Fruit fly (Drosophila melanogaster) whole organism, wandering third instar larva: ENCODE measurements around the gene haf.

Experiments
- Abd-B ChIP-seq: fragments of >200 bp; optimal IDR thresholded peaks from 2 replicates; lab custom pipeline; 2017; ENCODE audit warnings: missing biosample characterization, missing genetic modification characterization
- CG32264 ChIP-seq: fragments of 200-800 bp; sonication (Bioruptor generic); optimal IDR thresholded peaks from 2 replicates; lab custom pipeline; 2016; ENCODE audit warnings: missing biosample characterization, missing genetic modification characterization
- CG9705 ChIP-seq: fragments of 200-800 bp; sonication (Bioruptor generic); optimal IDR thresholded peaks from 2 replicates; lab custom pipeline; 2018; ENCODE audit warnings: missing biosample characterization, mild to moderate bottlenecking, missing genetic modification characterization
- CrebA ChIP-seq: fragments of 200-800 bp; sonication (Bioruptor generic); optimal IDR thresholded peaks from 2 replicates; lab custom pipeline; 2016; ENCODE audit warnings: missing biosample characterization, mild to moderate bottlenecking, missing genetic modification characterization, borderline replicate concordance
- Dfd ChIP-seq: fragments of >200 bp; optimal IDR thresholded peaks from 2 replicates; lab custom pipeline; 2017; ENCODE audit warnings: missing biosample characterization, missing genetic modification characterization
- Dif ChIP-seq: fragments of 200-275, 200-300 bp; sonication (Bioruptor generic); optimal IDR thresholded peaks from 2 replicates; lab custom pipeline; 2018; ENCODE audit warnings: missing biosample characterization, missing genetic modification characterization; ENCODE audit not compliant: partially characterized antibody
- GATAd ChIP-seq: sonication (Bioruptor generic); optimal IDR thresholded peaks from 2 replicates; lab custom pipeline; 2016; ENCODE audit warnings: missing biosample characterization, missing genetic modification characterization
- HLH106 ChIP-seq: fragments of 200-800 bp; optimal IDR thresholded peaks from 3 replicates; lab custom pipeline; 2019; ENCODE audit warnings: missing biosample characterization, mild to moderate bottlenecking, missing genetic modification characterization, moderate library complexity
- Hnf4 ChIP-seq: fragments of 200-800 bp; sonication (Bioruptor generic); optimal IDR thresholded peaks from 2 replicates; lab custom pipeline; 2016; ENCODE audit warnings: missing biosample characterization, mild to moderate bottlenecking, missing genetic modification characterization
- Hr78 ChIP-seq: fragments of >200 bp; optimal IDR thresholded peaks from 2 replicates; lab custom pipeline; 2017; ENCODE audit warnings: missing biosample characterization, missing genetic modification characterization
- Hr83 ChIP-seq: fragments of 200-300 bp; sonication (Bioruptor generic); optimal IDR thresholded peaks from 2 replicates; lab custom pipeline; 2016; ENCODE audit warnings: missing biosample characterization, mild to moderate bottlenecking, missing genetic modification characterization, moderate library complexity; ENCODE audit not compliant: poor library complexity, severe bottlenecking
- Jra ChIP-seq: sonication (Bioruptor generic); optimal IDR thresholded peaks from 2 replicates; lab custom pipeline; 2016; ENCODE audit warnings: missing biosample characterization, missing genetic modification characterization
- Mio ChIP-seq: sonication (Bioruptor generic); optimal IDR thresholded peaks from 2 replicates; lab custom pipeline; 2016; ENCODE audit warnings: missing biosample characterization, missing genetic modification characterization
- Myc ChIP-seq: fragments of >200 bp; optimal IDR thresholded peaks from 2 replicates; lab custom pipeline; 2017
- N ChIP-seq: fragments of >200 bp; optimal IDR thresholded peaks from 2 replicates; lab custom pipeline; 2018; ENCODE audit warnings: missing biosample characterization, missing external identifiers, missing genetic modification characterization
- OdsH ChIP-seq: fragments of 200-800 bp; sonication (Bioruptor generic); optimal IDR thresholded peaks from 2 replicates; lab custom pipeline; 2016; ENCODE audit warnings: missing biosample characterization, mild to moderate bottlenecking, missing genetic modification characterization
- Rel ChIP-seq, 2 experiments: fragments of 200-800 bp; sonication (Bioruptor generic) in 1 of 2; optimal IDR thresholded peaks; 2 replicates in 1 of 2; 3 replicates in 1 of 2; lab custom pipeline; 2016 to 2019; ENCODE audit warnings: mild to moderate bottlenecking in 2 of 2, missing biosample characterization in 2 of 2, missing genetic modification characterization in 2 of 2, moderate library complexity in 1 of 2
- Sp1 ChIP-seq: fragments of 200-800 bp; sonication (Bioruptor generic); optimal IDR thresholded peaks from 3 replicates; lab custom pipeline; 2019; ENCODE audit warnings: missing biosample characterization, mild to moderate bottlenecking, missing genetic modification characterization, moderate library complexity
- Vsx2 ChIP-seq: fragments of 200-300, 225-300 bp; sonication (Bioruptor generic); optimal IDR thresholded peaks from 2 replicates; lab custom pipeline; 2018; ENCODE audit warnings: missing biosample characterization, missing genetic modification characterization; ENCODE audit not compliant: partially characterized antibody
- br ChIP-seq: fragments of 200-800 bp; sonication (Bioruptor generic); optimal IDR thresholded peaks from 2 replicates; lab custom pipeline; 2016; ENCODE audit warnings: missing biosample characterization, missing genetic modification characterization
- brk ChIP-seq: fragments of 200-800 bp; sonication (Bioruptor generic); optimal IDR thresholded peaks from 2 replicates; lab custom pipeline; 2016; ENCODE audit warnings: missing biosample characterization, mild to moderate bottlenecking, missing genetic modification characterization
- dl ChIP-seq, 2 experiments: fragments of 175-275, 200-275 bp in 1 of 2; fragments of 200-275 bp in 1 of 2; sonication (Bioruptor generic); optimal IDR thresholded peaks; lab custom pipeline; 2018; ENCODE audit warnings: mild to moderate bottlenecking in 2 of 2, missing biosample characterization in 2 of 2, missing genetic modification characterization in 2 of 2, moderate library complexity in 2 of 2; ENCODE audit not compliant: partially characterized antibody in 2 of 2, insufficient read depth in 1 of 2
- dmrt93B ChIP-seq: fragments of 200-800 bp; sonication (Bioruptor generic); optimal IDR thresholded peaks from 2 replicates; lab custom pipeline; 2018; ENCODE audit warnings: missing biosample characterization, mild to moderate bottlenecking, missing genetic modification characterization
- dsf ChIP-seq: sonication (Bioruptor generic); optimal IDR thresholded peaks from 2 replicates; lab custom pipeline; 2016; ENCODE audit warnings: missing biosample characterization, missing genetic modification characterization, borderline replicate concordance
- ey ChIP-seq: fragments of 200-800 bp; sonication (Bioruptor generic); optimal IDR thresholded peaks from 2 replicates; lab custom pipeline; 2016; ENCODE audit warnings: missing biosample characterization, missing genetic modification characterization
- foxo ChIP-seq, 2 experiments: fragments of 200-800 bp; sonication (Bioruptor generic); optimal IDR thresholded peaks; 2 replicates in 1 of 2; 3 replicates in 1 of 2; lab custom pipeline; 2016 to 2017; ENCODE audit warnings: missing biosample characterization in 2 of 2, missing genetic modification characterization in 2 of 2
- fru ChIP-seq: fragments of 200-800 bp; sonication (Bioruptor generic); optimal IDR thresholded peaks from 3 replicates; lab custom pipeline; 2016; ENCODE audit warnings: missing biosample characterization, mild to moderate bottlenecking, missing genetic modification characterization
- h ChIP-seq: fragments of 200-800 bp; sonication (Bioruptor generic); optimal IDR thresholded peaks from 3 replicates; lab custom pipeline; 2016; ENCODE audit warnings: missing biosample characterization, mild to moderate bottlenecking, missing genetic modification characterization
- jim ChIP-seq: fragments of 175-275, 200-325 bp; sonication (Bioruptor generic); optimal IDR thresholded peaks from 2 replicates; lab custom pipeline; 2016; ENCODE audit warnings: missing biosample characterization, mild to moderate bottlenecking, missing genetic modification characterization
- lola ChIP-seq: fragments of >200 bp; optimal IDR thresholded peaks from 2 replicates; lab custom pipeline; 2017; ENCODE audit warnings: missing biosample characterization, missing genetic modification characterization
- pan ChIP-seq: fragments of >200 bp; optimal IDR thresholded peaks from 2 replicates; lab custom pipeline; 2017
- psq ChIP-seq: fragments of 200-800 bp; sonication (Bioruptor generic); optimal IDR thresholded peaks from 3 replicates; lab custom pipeline; 2017; ENCODE audit warnings: missing biosample characterization, mild to moderate bottlenecking, missing genetic modification characterization, moderate library complexity
- rgr ChIP-seq: fragments of 200-800 bp; sonication (Bioruptor generic); optimal IDR thresholded peaks from 3 replicates; lab custom pipeline; 2016; ENCODE audit warnings: missing biosample characterization, mild to moderate bottlenecking, missing genetic modification characterization
- sage ChIP-seq: fragments of 200-800 bp; sonication (Bioruptor generic); optimal IDR thresholded peaks from 2 replicates; lab custom pipeline; 2016; ENCODE audit warnings: missing biosample characterization, mild to moderate bottlenecking, missing genetic modification characterization
- tai ChIP-seq: sonication (Bioruptor generic); optimal IDR thresholded peaks from 2 replicates; lab custom pipeline; 2016; ENCODE audit warnings: missing biosample characterization, missing genetic modification characterization
- usp ChIP-seq: fragments of >200 bp; optimal IDR thresholded peaks from 2 replicates; lab custom pipeline; 2017; ENCODE audit warnings: missing biosample characterization, missing genetic modification characterization
- woc ChIP-seq: sonication (Bioruptor generic); optimal IDR thresholded peaks from 2 replicates; lab custom pipeline; 2016; ENCODE audit warnings: missing biosample characterization, mild to moderate bottlenecking, missing genetic modification characterization

haf gene

dm6 chr2L:1649828-1650429, 95.0 kb downstream of the haf start:
- TF ChIP-seq ey (GFP tag; lab: Kevin White, UChicago) = peak; percentile 50
- peak; percentile 59 for TF ChIP-seq fru (GFP tag; lab: Kevin White, UChicago)
- TF ChIP-seq h (GFP tag; lab: Kevin White, UChicago) = peak; percentile 47
- no peak for TF ChIP-seq CG9705 (GFP tag; lab: Kevin White, UChicago)
- peak; percentile 85 to 94 for TF ChIP-seq dl (GFP tag; optimal IDR thresholded peaks at IDR 0.05; lab: Kevin White, UChicago; ENCODE audit: insufficient read depth in 1 of 2, partially characterized antibody in 2 of 2)
- peak; percentile 71 for TF ChIP-seq Hr83
- no peak for TF ChIP-seq sage (GFP tag; lab: Kevin White, UChicago)
- TF ChIP-seq HLH106 (tag; lab: Kevin White, UChicago) = peak; percentile 66
- no peak for TF ChIP-seq Dfd (GFP tag; lab: Kevin White, UChicago)
- no peak for TF ChIP-seq N (GFP tag; lab: Kevin White, UChicago)
- TF ChIP-seq OdsH (GFP tag; lab: Kevin White, UChicago) = peak; percentile 72
- TF ChIP-seq Vsx2 = peak; percentile 71
- TF ChIP-seq Jra = no peak
- TF ChIP-seq rgr (GFP tag; lab: Kevin White, UChicago) = peak; percentile 0
- TF ChIP-seq Sp1 (GFP tag; lab: Kevin White, UChicago) = no peak
- peak in 1 of 2 experiments; percentile 40 for TF ChIP-seq foxo (GFP tag; optimal IDR thresholded peaks at IDR 0.05; lab: Kevin White, UChicago)
- no peak for TF ChIP-seq CG32264 (GFP tag; lab: Kevin White, UChicago)
- TF ChIP-seq GATAd (GFP tag; lab: Kevin White, UChicago) = no peak
- peak; percentile 95 for TF ChIP-seq Dif (GFP tag; lab: Kevin White, UChicago)
- TF ChIP-seq Rel (GFP tag; optimal IDR thresholded peaks at IDR 0.05; lab: Kevin White, UChicago) = no peak
- no peak for TF ChIP-seq Rel (tag; optimal IDR thresholded peaks at IDR 0.05; lab: Kevin White, UChicago)
- TF ChIP-seq Myc = no peak
- TF ChIP-seq brk (GFP tag; lab: Kevin White, UChicago) = peak; percentile 12
- peak; percentile 22 for TF ChIP-seq dmrt93B (GFP tag; lab: Kevin White, UChicago)
- peak; percentile 58 for TF ChIP-seq psq (GFP tag; lab: Kevin White, UChicago)
- TF ChIP-seq tai (GFP tag; lab: Kevin White, UChicago) = no peak
- TF ChIP-seq jim (GFP tag; lab: Kevin White, UChicago) = no peak
- no peak for TF ChIP-seq pan (lab: Kevin White, UChicago)
- TF ChIP-seq br (GFP tag; lab: Kevin White, UChicago) = no peak
- no peak for TF ChIP-seq woc (GFP tag; lab: Kevin White, UChicago)
- no peak for TF ChIP-seq Mio (GFP tag; lab: Kevin White, UChicago)
- TF ChIP-seq lola (GFP tag; lab: Kevin White, UChicago) = no peak
- no peak for TF ChIP-seq usp (GFP tag; lab: Kevin White, UChicago)
- no peak for TF ChIP-seq Hnf4
- TF ChIP-seq dsf (GFP tag; lab: Kevin White, UChicago) = no peak

- TF ChIP-seq Sp1 (GFP tag; lab: Kevin White, UChicago) (peak; percentile 38), jim (GFP tag; lab: Kevin White, UChicago) (no peak), psq (GFP tag; lab: Kevin White, UChicago) (peak; percentile 41), HLH106 (tag; lab: Kevin White, UChicago) (no peak), Vsx2 (peak; percentile 22), CG9705 (GFP tag; lab: Kevin White, UChicago) (no peak), CrebA (no peak), foxo (GFP tag; optimal IDR thresholded peaks at IDR 0.05; lab: Kevin White, UChicago) (peak in 1 of 2 experiments; percentile 36), Abd-B (GFP tag; lab: Kevin White, UChicago) (no peak), Hr83 (peak; percentile 68), h (GFP tag; lab: Kevin White, UChicago) (peak; percentile 51), dsf (GFP tag; lab: Kevin White, UChicago) (no peak), N (GFP tag; lab: Kevin White, UChicago) (no peak), Rel (GFP tag; optimal IDR thresholded peaks at IDR 0.05; lab: Kevin White, UChicago) (no peak), Rel (tag; optimal IDR thresholded peaks at IDR 0.05; lab: Kevin White, UChicago) (peak; percentile 23), Myc (no peak), fru (GFP tag; lab: Kevin White, UChicago) (peak; percentile 25), rgr (GFP tag; lab: Kevin White, UChicago) (peak; percentile 39), dl (GFP tag; optimal IDR thresholded peaks at IDR 0.05; lab: Kevin White, UChicago; ENCODE audit: insufficient read depth in 1 of 2, partially characterized antibody in 2 of 2) (peak in 1 of 2 experiments; percentile 43), Dif (GFP tag; lab: Kevin White, UChicago) (peak; percentile 79), br (GFP tag; lab: Kevin White, UChicago) (peak; percentile 22), Hr78 (no peak), Hnf4 (peak; percentile 30), OdsH (GFP tag; lab: Kevin White, UChicago) (peak; percentile 26), usp (GFP tag; lab: Kevin White, UChicago) (no peak)
Measured at dm6 chr2L:1651053-1651452, 96.1 kb downstream of the haf start, which contains the start of gene chinmo. Gene chinmo, plus strand, starts transcription at chr2L:1651258.
